Worm (Caenorhabditis elegans): ENCODE measurements around the gene idhg-1.
A peak's percentile ranks its signal among the peaks of the same experiment; 100 is the strongest.

idhg-1 gene

ce11 chrIII:4581495-4581894 is 12.9 kb downstream of the idhg-1 start, which contains the start of gene F35G12.12:
Gene F35G12.12 (plus strand): TSS chrIII:4581795.
- no peak for TF ChIP-seq let-526 (GFP tag; IDR thresholded peaks at IDR 0.05)
- TF ChIP-seq Y53F4B.3 (GFP tag; IDR thresholded peaks at IDR 0.05) = no peak
- no peak for TF ChIP-seq ceh-40 (GFP tag; IDR thresholded peaks at IDR 0.05)
- no peak for TF ChIP-seq snpc-1.3 (tag; optimal IDR thresholded peaks at IDR 0.05; ENCODE audit: insufficient read depth)
- no peak for TF ChIP-seq lir-1 (GFP tag; conservative IDR thresholded peaks at IDR 0.05)
- TF ChIP-seq B0019.2 (GFP tag; conservative IDR thresholded peaks at IDR 0.05) = no peak
- no peak for TF ChIP-seq F55B11.4 (tag; optimal IDR thresholded peaks at IDR 0.05; ENCODE audit: borderline replicate concordance, insufficient read depth)
- TF ChIP-seq nhr-27 (tag; optimal IDR thresholded peaks at IDR 0.05) = no peak

ce11 chrIII:4584068-4584566 is 15.5 kb downstream of the idhg-1 start, which contains the start of gene F35G12.5:
Gene F35G12.5 (plus strand): TSS chrIII:4584118.
- TF ChIP-seq T07F8.4 (tag; optimal IDR thresholded peaks at IDR 0.05) (no peak), nfyb-1 (GFP tag; IDR thresholded peaks at IDR 0.05) (peak; percentile 81), somi-1 (GFP tag; optimal IDR thresholded peaks at IDR 0.05) (no peak), D2030.7 (GFP tag; IDR thresholded peaks at IDR 0.05) (no peak)

DNA sequence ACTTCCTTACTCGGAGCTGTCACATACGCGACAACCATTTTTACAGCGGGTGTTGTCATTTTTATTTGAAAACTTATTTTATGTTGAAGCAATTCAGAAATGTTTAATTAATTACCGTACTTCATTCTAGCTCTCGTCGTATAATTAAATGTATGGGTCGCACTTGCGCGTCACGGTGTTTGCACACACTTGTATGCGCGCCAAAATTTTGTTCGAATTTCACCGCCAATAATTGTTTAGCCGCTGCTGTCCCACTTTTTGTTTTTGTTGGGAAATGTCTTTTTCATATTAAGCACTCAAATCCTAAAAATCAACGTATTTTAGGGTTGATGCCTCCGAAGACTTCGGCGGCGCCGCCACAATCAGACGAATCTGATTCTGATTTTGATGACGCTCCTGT is 18.6 kb downstream of the idhg-1 start, which contains the start of the genes F35G12.7 and smc-4:
F35G12.7 (minus strand) TSS at position 154 of the 400 bp plus-strand sequence.
smc-4 (plus strand) TSS at position 325 of the 400 bp plus-strand sequence.
- TF ChIP-seq hlh-26 (GFP tag; conservative IDR thresholded peaks at IDR 0.05) = no peak
- TF ChIP-seq ztf-6 (GFP tag; IDR thresholded peaks at IDR 0.05) = no peak
- TF ChIP-seq ztf-26 (tag; optimal IDR thresholded peaks at IDR 0.05) = no peak
- TF ChIP-seq mel-28 (tag; optimal IDR thresholded peaks at IDR 0.05; ENCODE audit: borderline replicate concordance) = no peak
- no peak for TF ChIP-seq attf-3 (GFP tag; conservative IDR thresholded peaks at IDR 0.05)
- TF ChIP-seq tbp1 (GFP tag; optimal IDR thresholded peaks at IDR 0.05) = peak; percentile 30
- TF ChIP-seq lir-1 (GFP tag; conservative IDR thresholded peaks at IDR 0.05) = peak; percentile 54; the same call in 1 of the 2 replicates
- TF ChIP-seq hmg-1.2 (GFP tag; IDR thresholded peaks at IDR 0.05) = peak; percentile 47; the same call in 1 of the 2 replicates
- no peak for TF ChIP-seq T26A5.8 (tag; optimal IDR thresholded peaks at IDR 0.05)
- TF ChIP-seq nhr-27 (tag; optimal IDR thresholded peaks at IDR 0.05) = no peak
- TF ChIP-seq bed-1 (GFP tag; IDR thresholded peaks at IDR 0.05) = no peak
- TF ChIP-seq gei-17 (GFP tag; optimal IDR thresholded peaks at IDR 0.05) = no peak
- no peak for TF ChIP-seq somi-1 (GFP tag; optimal IDR thresholded peaks at IDR 0.05)
- no peak for TF ChIP-seq madf-10 (tag; optimal IDR thresholded peaks at IDR 0.05)
- TF ChIP-seq B0019.2 (GFP tag; conservative IDR thresholded peaks at IDR 0.05) = no peak
- no peak for TF ChIP-seq attf-6 (GFP tag; IDR thresholded peaks at IDR 0.05)
- peak; percentile 69 for TF ChIP-seq lsl-1 (GFP tag; optimal IDR thresholded peaks at IDR 0.05)
- no peak for TF ChIP-seq pha-4 (tag; optimal IDR thresholded peaks at IDR 0.05)
- peak; percentile 19 for TF ChIP-seq ztf-18 (tag; optimal IDR thresholded peaks at IDR 0.05)
- no peak for TF ChIP-seq unc-62 (GFP tag; optimal IDR thresholded peaks at IDR 0.05)
- TF ChIP-seq nfya-1 (tag; optimal IDR thresholded peaks at IDR 0.05; ENCODE audit: borderline replicate concordance, insufficient read depth) = no peak
- TF ChIP-seq B0035.1 (tag; optimal IDR thresholded peaks at IDR 0.05) = no peak
- TF ChIP-seq nhr-179 (tag; optimal IDR thresholded peaks at IDR 0.05) = no peak
- no peak for TF ChIP-seq F57A8.1 (GFP tag; optimal IDR thresholded peaks at IDR 0.05)
- no peak for TF ChIP-seq repo-1 (tag; optimal IDR thresholded peaks at IDR 0.05)
- TF ChIP-seq ceh-91 (GFP tag; IDR thresholded peaks at IDR 0.05) = peak; percentile 73
- TF ChIP-seq ztf-25 (GFP tag; IDR thresholded peaks at IDR 0.05) = 0 out of 2 replicates have a peak, but pooled peaks have one; percentile 28
- TF ChIP-seq attf-5 (GFP tag; optimal IDR thresholded peaks at IDR 0.05) = peak; percentile 21
- peak; percentile 87 for TF ChIP-seq dpl-1 (GFP tag; optimal IDR thresholded peaks at IDR 0.05)
- no peak for TF ChIP-seq zfh-2 (GFP tag; conservative IDR thresholded peaks at IDR 0.05)
- peak; percentile 88 for TF ChIP-seq madf-8 (GFP tag; conservative IDR thresholded peaks at IDR 0.05)
- no peak for TF ChIP-seq nhr-120 (GFP tag; IDR thresholded peaks at IDR 0.05)
- TF ChIP-seq hmg-20 (GFP tag; IDR thresholded peaks at IDR 0.05) = no peak
- TF ChIP-seq D2030.7 (GFP tag; IDR thresholded peaks at IDR 0.05) = peak; percentile 76
- TF ChIP-seq efl-1 (GFP tag; optimal IDR thresholded peaks at IDR 0.05) = peak; percentile 94
- TF ChIP-seq lin-54 (GFP tag; optimal IDR thresholded peaks at IDR 0.05) = peak; percentile 81
- peak; percentile 96 for TF ChIP-seq madf-6 (GFP tag; IDR thresholded peaks at IDR 0.05)

Measured in whole organism, young adult.